Worm (Caenorhabditis elegans) whole organism, L2 larva: ENCODE results near the gene pak-2.

Experiments used
- F13H6.1 ChIP-seq: sonication (generic microtip); optimal IDR thresholded peaks from 2 replicates; lab custom pipeline; 2016; ENCODE audit warnings: missing genetic modification characterization, missing compliant biosample characterization
- alr-1 ChIP-seq: fragments of 150-350 bp; optimal IDR thresholded peaks from 2 replicates; lab custom pipeline; 2014; ENCODE audit warnings: missing biosample characterization, missing genetic modification characterization
- ama-1 ChIP-seq: fragments of 150-350 bp; optimal IDR thresholded peaks from 2 replicates; lab custom pipeline; 2018; ENCODE audit warnings: inconsistent platforms
- ceh-82 ChIP-seq: fragments of 150-350 bp; optimal IDR thresholded peaks from 2 replicates; lab custom pipeline; 2014; ENCODE audit warnings: missing biosample characterization, missing genetic modification characterization
- elt-3 ChIP-seq: sonication (generic microtip); optimal IDR thresholded peaks from 2 replicates; lab custom pipeline; 2017; ENCODE audit warnings: missing biosample characterization, missing genetic modification characterization
- fos-1 ChIP-seq: fragments of 150-350 bp; optimal IDR thresholded peaks from 2 replicates; lab custom pipeline; 2014; ENCODE audit warnings: missing biosample characterization, missing genetic modification characterization
- gmeb-1 ChIP-seq: fragments of 150-350 bp; optimal IDR thresholded peaks from 2 replicates; lab custom pipeline; 2014; ENCODE audit warnings: missing biosample characterization, missing genetic modification characterization
- lin-13 ChIP-seq: fragments of 150-350 bp; optimal IDR thresholded peaks from 2 replicates; lab custom pipeline; 2014; ENCODE audit warnings: missing biosample characterization, missing genetic modification reagents, missing genetic modification characterization
- mbf-1 ChIP-seq: sonication (generic microtip); optimal IDR thresholded peaks from 2 replicates; lab custom pipeline; 2017; ENCODE audit warnings: missing biosample characterization, missing genetic modification characterization
- mdl-1 ChIP-seq, 2 experiments: fragments of 150-350 bp in 1 of 2; sonication (generic microtip) in 1 of 2; optimal IDR thresholded peaks; 2 replicates each; lab custom pipeline; 2017; ENCODE audit warnings: missing biosample characterization in 2 of 2, missing genetic modification characterization in 2 of 2
- nhr-129 ChIP-seq: fragments of 150-350 bp; optimal IDR thresholded peaks from 2 replicates; lab custom pipeline; 2014; ENCODE audit warnings: missing biosample characterization, missing genetic modification characterization
- nhr-237 ChIP-seq: fragments of 150-350 bp; optimal IDR thresholded peaks from 2 replicates; lab custom pipeline; 2014; ENCODE audit warnings: missing biosample characterization, missing genetic modification characterization
- nhr-6 ChIP-seq: fragments of 150-350 bp; optimal IDR thresholded peaks from 2 replicates; lab custom pipeline; 2014; ENCODE audit warnings: missing biosample characterization, missing genetic modification characterization
- nhr-77 ChIP-seq: fragments of 150-350 bp; optimal IDR thresholded peaks from 2 replicates; lab custom pipeline; 2014; ENCODE audit warnings: missing biosample characterization, missing genetic modification characterization
- skn-1 ChIP-seq: sonication (generic microtip); optimal IDR thresholded peaks from 2 replicates; lab custom pipeline; 2017; ENCODE audit warnings: missing biosample characterization, missing genetic modification characterization
- ztf-1 ChIP-seq: fragments of 200-800 bp; sonication (Bioruptor generic); conservative IDR thresholded peaks from 2 replicates; pipeline ENCODE4 v1.3.6; 2022; ENCODE audit warnings: missing genetic modification characterization, missing compliant biosample characterization

The pak-2 gene

ce11 chrV:10998797-10999196 is 40.4 kb downstream of the pak-2 start, which contains the start of gene F53B7.7:
F53B7.7 (plus strand) TSS chrV:10999097.
- no peak for TF ChIP-seq fos-1
- no peak for TF ChIP-seq gmeb-1
- TF ChIP-seq nhr-6 (tag; lab: Kevin White, UChicago), result no peak
- no peak for TF ChIP-seq nhr-77 (tag; lab: Kevin White, UChicago)
- no peak for TF ChIP-seq mbf-1 (tag; lab: Kevin White, UChicago)
- TF ChIP-seq alr-1 (tag; lab: Kevin White, UChicago), result no peak
- TF ChIP-seq elt-3 (tag; lab: Kevin White, UChicago), result no peak

- TF ChIP-seq ceh-82 (tag; lab: Kevin White, UChicago) (no peak), nhr-237 (tag; lab: Kevin White, UChicago) (no peak), gmeb-1 (no peak), F13H6.1 (tag; lab: Kevin White, UChicago) (no peak), ztf-1 (GFP tag; lab: Robert Waterston, UW) (no peak), lin-13 (no peak), mdl-1 (tag; optimal IDR thresholded peaks at IDR 0.05; lab: Kevin White, UChicago) (no peak), skn-1 (tag; lab: Kevin White, UChicago) (no peak), ama-1 (lab: Kevin White, UChicago) (no peak), mbf-1 (tag; lab: Kevin White, UChicago) (no peak), nhr-129 (no peak), nhr-77 (tag; lab: Kevin White, UChicago) (no peak)
- TF ChIP-seq, all 48 proteins: peak for 0
Measured at ce11 chrV:10991789-10992188, 47.4 kb downstream of the pak-2 start, which contains the start of gene frpr-9. frpr-9 (plus strand) TSS chrV:10992089.
